Fruit fly (Drosophila melanogaster) whole organism, embryonic: ENCODE data around the gene Tailor.

Source experiments
- Awh ChIP-seq: fragments of 200-800 bp; sonication (Bioruptor generic); IDR thresholded peaks from 2 replicates; pipeline ENCODE4, ENCODE4 v1.3.6; 2022; ENCODE audit warnings: missing biosample characterization, missing genetic modification characterization
- Blimp-1 ChIP-seq: fragments of 200-800 bp; sonication (Bioruptor generic); optimal IDR thresholded peaks from 3 replicates; lab custom pipeline; 2018; ENCODE audit warnings: missing biosample characterization, missing genetic modification characterization, mild to moderate bottlenecking, moderate library complexity, missing genetic modification reagents
- CG10209 ChIP-seq: fragments of 200-800 bp; sonication (Bioruptor generic); optimal IDR thresholded peaks from 3 replicates; lab custom pipeline; 2017; ENCODE audit warnings: missing biosample characterization, mild to moderate bottlenecking, missing genetic modification characterization, missing genetic modification reagents
- CG10321 ChIP-seq: fragments of 200-800 bp; sonication (Bioruptor generic); IDR thresholded peaks from 2 replicates; pipeline ENCODE4 v1.3.6; 2022; ENCODE audit warnings: missing biosample characterization, missing genetic modification characterization
- CG11695 ChIP-seq: fragments of 200-800 bp; sonication (Bioruptor generic); IDR thresholded peaks from 3 replicates; pipeline ENCODE4 v1.3.6; 2022; ENCODE audit warnings: missing biosample characterization, missing genetic modification characterization
- CG11723 ChIP-seq: fragments of 200-800 bp; sonication (Bioruptor generic); optimal IDR thresholded peaks from 2 replicates; lab custom pipeline; 2017; ENCODE audit warnings: missing biosample characterization, mild to moderate bottlenecking, missing genetic modification characterization
- CG14710 ChIP-seq: fragments of 200-800 bp; sonication (Bioruptor generic); optimal IDR thresholded peaks from 3 replicates; lab custom pipeline; 2019; ENCODE audit warnings: missing biosample characterization, mild to moderate bottlenecking, missing genetic modification characterization, moderate library complexity
- CG17612 ChIP-seq: fragments of 200-800 bp; sonication (Bioruptor generic); IDR thresholded peaks from 2 replicates; pipeline ENCODE4 v1.3.6; 2022; ENCODE audit warnings: missing biosample characterization, missing genetic modification characterization
- CG18011 ChIP-seq: fragments of 200-800 bp; sonication (Bioruptor generic); optimal IDR thresholded peaks from 2 replicates; lab custom pipeline; 2017; ENCODE audit warnings: missing biosample characterization, missing genetic modification characterization, mild to moderate bottlenecking, moderate library complexity, missing genotype
- CG18599 ChIP-seq: fragments of 200-800 bp; sonication (Bioruptor generic); optimal IDR thresholded peaks from 3 replicates; lab custom pipeline; 2017; ENCODE audit warnings: missing biosample characterization, missing genetic modification characterization, mild to moderate bottlenecking, moderate library complexity, missing genetic modification reagents
- CG18764 ChIP-seq: fragments of 200-800 bp; sonication (Bioruptor generic); optimal IDR thresholded peaks from 3 replicates; lab custom pipeline; 2016; ENCODE audit warnings: missing biosample characterization, missing genetic modification characterization
- CG2120 ChIP-seq: fragments of 200-800 bp; sonication (Bioruptor generic); optimal IDR thresholded peaks from 3 replicates; lab custom pipeline; 2016; ENCODE audit warnings: missing biosample characterization, missing genetic modification characterization
- CG2199 ChIP-seq: fragments of 200-800 bp; sonication (Bioruptor generic); IDR thresholded peaks from 3 replicates; pipeline ENCODE4 v1.3.6; 2022; ENCODE audit warnings: missing biosample characterization, missing genetic modification characterization
- CG7372 ChIP-seq: fragments of 200-800 bp; sonication (Bioruptor generic); IDR thresholded peaks from 2 replicates; pipeline ENCODE4 v1.3.6; 2022; ENCODE audit warnings: missing biosample characterization, missing genetic modification characterization
- CG7963 ChIP-seq: fragments of 200-800 bp; sonication (Bioruptor generic); IDR thresholded peaks from 3 replicates; pipeline ENCODE4 v1.3.6; 2022; ENCODE audit warnings: missing biosample characterization, missing genetic modification characterization; ENCODE audit not compliant: partially characterized antibody
- CG9437 ChIP-seq: fragments of 200-800 bp; sonication (Bioruptor generic); optimal IDR thresholded peaks from 2 replicates; lab custom pipeline; 2018; ENCODE audit warnings: missing biosample characterization, mild to moderate bottlenecking, missing genetic modification characterization
- CG9727 ChIP-seq: fragments of 200-800 bp; sonication (Bioruptor generic); optimal IDR thresholded peaks from 3 replicates; lab custom pipeline; 2017; ENCODE audit warnings: missing biosample characterization, mild to moderate bottlenecking, missing genetic modification characterization
- D19A ChIP-seq: fragments of 200-800 bp; optimal IDR thresholded peaks from 3 replicates; lab custom pipeline; 2019; ENCODE audit warnings: missing biosample characterization, mild to moderate bottlenecking, missing genetic modification characterization, moderate library complexity
- Hr78 ChIP-seq, 2 experiments: fragments of 200-800 bp in 1 of 2; fragments of >200 bp in 1 of 2; sonication (Bioruptor generic) in 1 of 2; optimal IDR thresholded peaks; 2 replicates each; lab custom pipeline; 2017 to 2019; ENCODE audit warnings: missing biosample characterization in 2 of 2, missing genetic modification characterization in 2 of 2, mild to moderate bottlenecking in 1 of 2, moderate library complexity in 1 of 2
- Kr ChIP-seq: fragments of 200-800 bp; sonication (Bioruptor generic); optimal IDR thresholded peaks from 2 replicates; lab custom pipeline; 2017; ENCODE audit warnings: missing biosample characterization, mild to moderate bottlenecking, missing genetic modification characterization
- MTF-1 ChIP-seq: fragments of 200-800 bp; sonication (Bioruptor generic); optimal IDR thresholded peaks from 2 replicates; lab custom pipeline; 2018; ENCODE audit warnings: missing biosample characterization, mild to moderate bottlenecking, missing genetic modification characterization, borderline replicate concordance
- Mrtf ChIP-seq: fragments of 200-800 bp; sonication (Bioruptor generic); IDR thresholded peaks from 3 replicates; pipeline ENCODE4 v1.3.6; 2022; ENCODE audit warnings: missing biosample characterization, missing genetic modification characterization
- Nf-YB ChIP-seq: fragments of 200-800 bp; sonication (Bioruptor generic); optimal IDR thresholded peaks from 3 replicates; lab custom pipeline; 2019; ENCODE audit warnings: missing biosample characterization, mild to moderate bottlenecking, missing genetic modification characterization, moderate library complexity
- Ptx1 ChIP-seq: fragments of 200-800 bp; sonication (Bioruptor generic); IDR thresholded peaks from 2 replicates; pipeline ENCODE4 v1.3.6; 2022; ENCODE audit warnings: missing biosample characterization, missing genetic modification characterization
- Sox100B ChIP-seq: fragments of 200-800 bp; sonication (Bioruptor generic); optimal IDR thresholded peaks from 3 replicates; lab custom pipeline; 2018; ENCODE audit warnings: missing biosample characterization, mild to moderate bottlenecking, missing genetic modification characterization
- Trl ChIP-seq, 3 experiments: fragments of >200 bp in 2 of 3; fragments of 200-800 bp in 1 of 3; sonication (Bioruptor generic) in 1 of 3; optimal IDR thresholded peaks; 2 replicates in 1 of 3; 3 replicates in 2 of 3; lab custom pipeline; 2016 to 2017; ENCODE audit warnings: missing biosample characterization in 1 of 3, missing genetic modification characterization in 1 of 3
- abd-A ChIP-seq: fragments of 200-800 bp; sonication (Bioruptor generic); optimal IDR thresholded peaks from 3 replicates; lab custom pipeline; 2019; ENCODE audit warnings: missing biosample characterization, mild to moderate bottlenecking, missing genetic modification characterization, moderate library complexity
- chinmo ChIP-seq: fragments of 200-800 bp; sonication (Bioruptor generic); IDR thresholded peaks from 4 replicates; pipeline ENCODE4 v1.3.6; 2022; ENCODE audit warnings: missing biosample characterization, missing genetic modification characterization; ENCODE audit not compliant: partially characterized antibody
- chm ChIP-seq: fragments of 200-800 bp; sonication (Bioruptor generic); IDR thresholded peaks from 2 replicates; pipeline ENCODE4 v1.3.6; 2022; ENCODE audit warnings: missing biosample characterization, missing genetic modification characterization
- cwo ChIP-seq: fragments of 200-800 bp; sonication (Bioruptor generic); optimal IDR thresholded peaks from 3 replicates; lab custom pipeline; 2017; ENCODE audit warnings: missing biosample characterization, missing genetic modification characterization, mild to moderate bottlenecking, moderate library complexity, missing genetic modification reagents
- exex ChIP-seq: fragments of 200-800 bp; sonication (Bioruptor generic); optimal IDR thresholded peaks from 4 replicates; lab custom pipeline; 2018; ENCODE audit warnings: missing biosample characterization, mild to moderate bottlenecking, missing genetic modification characterization, moderate library complexity
- gcm ChIP-seq: fragments of 200-800 bp; sonication (Bioruptor generic); optimal IDR thresholded peaks from 2 replicates; lab custom pipeline; 2019; ENCODE audit warnings: missing biosample characterization, mild to moderate bottlenecking, missing genetic modification characterization, moderate library complexity
- gem ChIP-seq: fragments of 200-800 bp; sonication (Bioruptor generic); optimal IDR thresholded peaks from 2 replicates; lab custom pipeline; 2019; ENCODE audit warnings: missing biosample characterization, mild to moderate bottlenecking, missing genetic modification characterization, moderate library complexity
- ham ChIP-seq: fragments of 200-800 bp; sonication (Bioruptor generic); IDR thresholded peaks from 2 replicates; pipeline ENCODE4 v1.3.6; 2022; ENCODE audit warnings: missing biosample characterization, missing genetic modification characterization
- hth ChIP-seq: fragments of >200 bp; optimal IDR thresholded peaks from 2 replicates; lab custom pipeline; 2017; ENCODE audit warnings: inconsistent platforms
- inv ChIP-seq: fragments of 200-800 bp; sonication (Bioruptor generic); IDR thresholded peaks from 2 replicates; pipeline ENCODE4 v1.3.6; 2022; ENCODE audit warnings: missing biosample characterization, missing genetic modification characterization; ENCODE audit not compliant: partially characterized antibody
- lola ChIP-seq, 3 experiments: fragments of >200 bp in 2 of 3; fragments of 200-800 bp in 1 of 3; sonication (Bioruptor generic) in 1 of 3; optimal IDR thresholded peaks; 2 replicates each; lab custom pipeline; 2017 to 2019; ENCODE audit warnings: missing biosample characterization in 3 of 3, missing genetic modification characterization in 3 of 3, mild to moderate bottlenecking in 1 of 3, moderate library complexity in 1 of 3
- lov ChIP-seq, 2 experiments: fragments of 200-800 bp in 1 of 2; fragments of >200 bp in 1 of 2; sonication (Bioruptor generic) in 1 of 2; IDR thresholded peaks in 1 of 2; optimal IDR thresholded peaks in 1 of 2; 2 replicates in 1 of 2; 3 replicates in 1 of 2; pipeline versions ENCODE4 v1.3.6 to Lab custom; 2017 to 2022; ENCODE audit warnings: missing biosample characterization in 1 of 2, missing genetic modification characterization in 1 of 2
- nmo ChIP-seq: fragments of 200-800 bp; sonication (Bioruptor generic); optimal IDR thresholded peaks from 2 replicates; lab custom pipeline; 2018; ENCODE audit warnings: missing biosample characterization, mild to moderate bottlenecking, missing genetic modification characterization, moderate library complexity
- rib ChIP-seq: fragments of 200-800 bp; sonication (Bioruptor generic); IDR thresholded peaks from 2 replicates; pipeline ENCODE4 v1.3.6; 2022; ENCODE audit warnings: missing biosample characterization, missing genetic modification characterization
- sd ChIP-seq: fragments of 200-800 bp; sonication (Bioruptor generic); optimal IDR thresholded peaks from 3 replicates; lab custom pipeline; 2018; ENCODE audit warnings: missing biosample characterization, mild to moderate bottlenecking, missing genetic modification characterization, moderate library complexity
- sens-2 ChIP-seq: fragments of 200-800 bp; sonication (Bioruptor generic); IDR thresholded peaks from 2 replicates; pipeline ENCODE4 v1.3.6; 2022; ENCODE audit warnings: missing biosample characterization, missing genetic modification characterization
- seq ChIP-seq: fragments of 200-800 bp; sonication (Bioruptor generic); IDR thresholded peaks from 2 replicates; pipeline ENCODE4 v1.3.6; 2022; ENCODE audit warnings: missing biosample characterization, missing genetic modification characterization
- sug ChIP-seq: fragments of 200-800 bp; optimal IDR thresholded peaks from 2 replicates; lab custom pipeline; 2019; ENCODE audit warnings: missing biosample characterization, mild to moderate bottlenecking, missing genetic modification characterization, moderate library complexity
- tll ChIP-seq, 2 experiments: fragments of 200-800 bp in 1 of 2; fragments of >200 bp in 1 of 2; sonication (Bioruptor generic) in 1 of 2; optimal IDR thresholded peaks; 2 replicates each; lab custom pipeline; 2017 to 2019; ENCODE audit warnings: missing biosample characterization in 2 of 2, missing genetic modification characterization in 2 of 2, mild to moderate bottlenecking in 1 of 2, moderate library complexity in 1 of 2

The Tailor gene

dm6 chr3R:7122172-7123072 is 36.5 kb upstream of the Tailor start (continued):
- TF ChIP-seq gcm (GFP tag; lab: Kevin White, UChicago), result peak; percentile 99
- no peak for TF ChIP-seq CG7372 (GFP tag; lab: Robert Waterston, UW)
- TF ChIP-seq CG7963 (GFP tag; lab: Robert Waterston, UW), result no peak
- peak in 1 of 2 experiments; percentile 18 for TF ChIP-seq tll (GFP tag; optimal IDR thresholded peaks at IDR 0.05; lab: Kevin White, UChicago)
- peak; percentile 22; the same call in 1 of the 2 replicates for TF ChIP-seq Awh (GFP tag; lab: Robert Waterston, UW)
- peak; percentile 12 for TF ChIP-seq CG18764 (GFP tag; lab: Kevin White, UChicago)
- TF ChIP-seq cwo (GFP tag; lab: Kevin White, UChicago), result peak; percentile 1
- peak in 1 of 2 experiments; percentile 8 for TF ChIP-seq Hr78 (GFP tag; optimal IDR thresholded peaks at IDR 0.05; lab: Kevin White, UChicago)
- peak; percentile 64 for TF ChIP-seq Blimp-1 (GFP tag; lab: Kevin White, UChicago)
- TF ChIP-seq rib (GFP tag; lab: Robert Waterston, UW), result 0 out of 2 replicates have a peak, but pooled peaks have one; percentile 11
- no peak for TF ChIP-seq abd-A (tag; lab: Kevin White, UChicago)
- no peak for TF ChIP-seq CG17612 (GFP tag; lab: Robert Waterston, UW)
- TF ChIP-seq D19A (tag; lab: Kevin White, UChicago), result peak; percentile 11
- no peak for TF ChIP-seq ham (GFP tag; lab: Robert Waterston, UW)
- TF ChIP-seq lov (optimal IDR thresholded peaks at IDR 0.05; lab: Kevin White, UChicago), result no peak
- TF ChIP-seq lov (GFP tag; IDR thresholded peaks at IDR 0.05; lab: Robert Waterston, UW), result no peak
- peak; percentile 91 for TF ChIP-seq sd (tag; lab: Kevin White, UChicago)
- TF ChIP-seq lola (GFP tag; optimal IDR thresholded peaks at IDR 0.05; lab: Kevin White, UChicago), result no peak
- peak; percentile 19 for TF ChIP-seq gem
- no peak for TF ChIP-seq Mrtf
- TF ChIP-seq chinmo (GFP tag; lab: Robert Waterston, UW), result peak; percentile 81; the same call in 1 of the 4 replicates
- no peak for TF ChIP-seq inv (GFP tag; lab: Robert Waterston, UW)
- peak; percentile 42 for TF ChIP-seq exex (tag; lab: Kevin White, UChicago)
- 0 out of 2 replicates have a peak, but pooled peaks have one; percentile 23 for TF ChIP-seq Ptx1 (GFP tag; lab: Robert Waterston, UW)
- peak; percentile 8; the same call in 1 of the 2 replicates for TF ChIP-seq seq (GFP tag; lab: Robert Waterston, UW)
- 0 out of 2 replicates have a peak, but pooled peaks have one; percentile 29 for TF ChIP-seq sens-2 (GFP tag; lab: Robert Waterston, UW)
- peak; percentile 21 for TF ChIP-seq Nf-YB (GFP tag; lab: Kevin White, UChicago)
- peak in 1 of 2 experiments; percentile 5 for TF ChIP-seq Trl (optimal IDR thresholded peaks at IDR 0.05; lab: Kevin White, UChicago)
- TF ChIP-seq Trl (GFP tag; optimal IDR thresholded peaks at IDR 0.05; lab: Kevin White, UChicago), result no peak
- 0 out of 2 replicates have a peak, but pooled peaks have one; percentile 39 for TF ChIP-seq chm (GFP tag; lab: Robert Waterston, UW)
- TF ChIP-seq nmo (GFP tag; lab: Kevin White, UChicago), result peak; percentile 29
- TF ChIP-seq CG11723 (GFP tag; lab: Kevin White, UChicago), result no peak
- TF ChIP-seq sug (tag; lab: Kevin White, UChicago), result peak; percentile 28
- no peak for TF ChIP-seq MTF-1
- peak; percentile 4 for TF ChIP-seq CG14710 (tag; lab: Kevin White, UChicago)
- TF ChIP-seq hth (lab: Kevin White, UChicago), result no peak
- no peak for TF ChIP-seq CG9437 (GFP tag; lab: Kevin White, UChicago)
- TF ChIP-seq Sox100B (GFP tag; lab: Kevin White, UChicago), result peak; percentile 13
- TF ChIP-seq CG18599, result peak; percentile 19
- TF ChIP-seq CG11695 (GFP tag; lab: Robert Waterston, UW), result 0 out of 3 replicates have a peak, but pooled peaks have one; percentile 30
- peak; percentile 80 for TF ChIP-seq CG10321 (GFP tag; lab: Robert Waterston, UW)
- peak; percentile 2 for TF ChIP-seq CG9727 (GFP tag; lab: Kevin White, UChicago)
- TF ChIP-seq CG10209, result peak; percentile 26
- peak; percentile 50 for TF ChIP-seq Kr (GFP tag; lab: Kevin White, UChicago)
- TF ChIP-seq CG2199 (GFP tag; lab: Robert Waterston, UW), result peak; percentile 31; the same call in 1 of the 3 replicates
- TF ChIP-seq CG2120 (GFP tag; lab: Kevin White, UChicago), result peak; percentile 19
- TF ChIP-seq CG18011, result peak; percentile 6
